Worm (Caenorhabditis elegans): ENCODE results near the gene T07G12.2.

T07G12.2 gene

DNA sequence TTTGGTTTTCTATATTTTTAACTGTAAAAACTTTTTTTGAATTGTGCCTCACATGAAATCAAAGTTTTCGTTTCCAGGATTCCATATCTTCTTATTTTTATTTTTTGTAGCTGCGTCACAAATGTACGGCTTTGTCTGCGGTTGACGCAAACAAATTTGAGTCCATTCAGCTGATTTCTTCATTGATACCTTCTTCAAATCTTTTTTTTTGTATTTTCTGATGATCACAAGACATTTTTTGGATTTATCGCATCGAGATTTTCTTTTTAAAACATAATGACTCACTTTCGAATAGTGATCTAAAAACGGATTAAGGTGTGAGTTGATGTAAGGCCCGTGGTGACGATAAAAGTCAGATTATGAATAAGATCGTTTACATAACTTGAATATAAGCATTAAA, 11.9 kb upstream of the T07G12.2 start:
- no peak for TF ChIP-seq zip-8 (tag; optimal IDR thresholded peaks at IDR 0.05)
- TF ChIP-seq ham-2 (GFP tag; optimal IDR thresholded peaks at IDR 0.05), result no peak
- TF ChIP-seq flh-1 (GFP tag; optimal IDR thresholded peaks at IDR 0.05), result no peak

DNA sequence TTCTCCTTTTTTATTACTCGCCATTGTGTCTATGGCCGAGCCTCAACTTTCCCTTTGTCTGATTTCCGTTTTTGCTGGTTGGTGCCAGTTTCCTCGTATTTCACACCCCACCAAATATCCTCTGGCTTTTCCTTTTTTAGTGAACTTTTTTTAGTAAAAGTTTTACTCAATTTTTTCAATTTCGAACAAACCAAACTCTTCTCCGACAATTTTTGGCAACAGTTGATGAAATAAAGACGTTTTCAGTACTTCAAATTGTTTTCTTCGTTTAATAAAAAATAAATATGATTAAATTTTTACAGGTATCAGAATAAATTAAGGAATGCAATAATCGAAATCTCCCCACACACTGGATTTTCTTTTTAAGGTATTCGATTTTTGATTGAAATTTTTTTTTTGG, 9.4 kb upstream of the T07G12.2 start, which contains the start of gene cal-4:
TSS of gene cal-4 (plus strand) at position 301 of the 400 bp plus-strand sequence.
- TF ChIP-seq sem-2 (GFP tag; optimal IDR thresholded peaks at IDR 0.05) (no peak), cnd-1 (tag; optimal IDR thresholded peaks at IDR 0.05) (no peak), nhr-76 (tag; optimal IDR thresholded peaks at IDR 0.05) (no peak), elt-3 (tag; optimal IDR thresholded peaks at IDR 0.05) (no peak), M03D4.4 (tag; optimal IDR thresholded peaks at IDR 0.05) (no peak), unc-39 (tag; optimal IDR thresholded peaks at IDR 0.05) (no peak), mab-5 (tag; optimal IDR thresholded peaks at IDR 0.05) (no peak), ceh-39 (tag; optimal IDR thresholded peaks at IDR 0.05) (no peak), flh-1 (GFP tag; optimal IDR thresholded peaks at IDR 0.05) (no peak), mls-2 (tag; optimal IDR thresholded peaks at IDR 0.05) (no peak), mep-1 (tag; optimal IDR thresholded peaks at IDR 0.05) (no peak), ceh-43 (GFP tag; optimal IDR thresholded peaks at IDR 0.05) (no peak), unc-120 (tag; optimal IDR thresholded peaks at IDR 0.05; ENCODE audit: poor library complexity, severe bottlenecking) (no peak)

DNA sequence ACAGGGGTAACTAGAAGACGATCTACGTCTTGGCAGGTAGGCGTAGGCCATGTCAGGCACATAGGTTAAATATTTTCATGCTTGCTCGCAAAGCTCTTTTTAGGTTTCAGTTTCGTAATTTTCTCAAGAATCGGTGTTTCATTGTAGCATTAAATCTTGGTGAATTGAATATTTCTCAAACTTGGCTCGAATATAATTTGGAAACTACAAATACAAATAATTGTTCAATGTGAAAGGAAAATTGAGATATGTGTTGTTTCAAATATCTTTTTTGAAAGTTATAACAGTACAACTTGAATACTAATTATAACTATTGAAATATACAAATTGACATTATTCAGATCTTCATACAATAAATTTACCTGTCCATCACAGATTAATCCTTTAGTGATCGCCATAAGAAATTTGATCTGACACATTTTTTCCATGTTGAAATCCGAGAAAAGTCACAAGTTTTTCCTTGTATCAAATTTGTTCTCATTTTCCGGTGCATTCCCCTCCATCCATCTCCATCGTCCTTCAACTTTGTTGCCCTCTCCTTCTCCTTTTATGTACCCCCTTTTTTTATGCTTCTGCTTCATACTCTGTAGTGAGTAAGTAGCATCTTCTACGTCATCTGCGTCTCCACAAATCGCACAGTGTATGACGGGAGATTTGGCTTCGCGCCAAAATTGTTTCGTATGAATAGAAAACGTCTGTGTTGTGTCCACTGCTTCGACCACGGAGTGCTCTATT, 6.2 kb upstream of the T07G12.2 start, which contains the start of gene C02F4.5:
TSS of gene C02F4.5 (minus strand) at position 51 of the 735 bp plus-strand sequence.
- TF ChIP-seq snpc-4 (tag; optimal IDR thresholded peaks at IDR 0.05), result no peak
- no peak for TF ChIP-seq bed-3 (GFP tag; optimal IDR thresholded peaks at IDR 0.05)
- no peak for TF ChIP-seq sem-2 (GFP tag; optimal IDR thresholded peaks at IDR 0.05)
- no peak for TF ChIP-seq ceh-43 (GFP tag; optimal IDR thresholded peaks at IDR 0.05)
- no peak for TF ChIP-seq lin-13 (tag; optimal IDR thresholded peaks at IDR 0.05)
- no peak for TF ChIP-seq sptf-1 (tag; optimal IDR thresholded peaks at IDR 0.05)
- TF ChIP-seq ceh-39 (tag; optimal IDR thresholded peaks at IDR 0.05), result no peak
- TF ChIP-seq flh-1 (GFP tag; optimal IDR thresholded peaks at IDR 0.05), result no peak
- no peak for TF ChIP-seq cnd-1 (tag; optimal IDR thresholded peaks at IDR 0.05)
- no peak for TF ChIP-seq ces-1 (GFP tag; optimal IDR thresholded peaks at IDR 0.05)

DNA sequence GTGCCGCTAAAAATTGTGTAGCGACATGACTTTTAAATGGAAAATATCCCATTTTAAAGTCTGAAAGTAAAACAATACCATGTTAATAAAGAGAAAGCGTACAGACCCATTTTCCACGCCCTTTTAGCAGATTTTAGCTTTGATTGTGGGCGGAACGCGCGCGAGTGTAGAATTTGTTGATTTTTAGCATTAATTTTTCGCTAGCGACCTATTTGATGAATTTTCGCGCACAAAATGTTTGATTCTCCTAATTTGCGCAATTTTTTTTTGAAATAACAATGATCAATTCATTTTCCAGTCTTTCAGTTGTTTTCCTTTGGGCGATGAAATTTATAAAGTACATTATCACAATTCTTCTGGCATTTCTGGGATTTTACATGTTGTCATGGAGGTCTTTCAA, 3.1 kb downstream of the T07G12.2 start, which contains the start of gene T07G12.3:
TSS of gene T07G12.3 (plus strand) at position 301 of the 400 bp plus-strand sequence.
- TF ChIP-seq sptf-1 (tag; optimal IDR thresholded peaks at IDR 0.05) (no peak), nhr-237 (tag; optimal IDR thresholded peaks at IDR 0.05) (no peak), nhr-12 (tag; optimal IDR thresholded peaks at IDR 0.05) (no peak), nhr-2 (tag; optimal IDR thresholded peaks at IDR 0.05) (no peak), nhr-76 (tag; optimal IDR thresholded peaks at IDR 0.05) (no peak), ham-2 (GFP tag; optimal IDR thresholded peaks at IDR 0.05) (no peak), ces-1 (GFP tag; optimal IDR thresholded peaks at IDR 0.05) (no peak), drap-1 (GFP tag; optimal IDR thresholded peaks at IDR 0.05) (no peak), cnd-1 (tag; optimal IDR thresholded peaks at IDR 0.05) (no peak), lsy-2 (tag; optimal IDR thresholded peaks at IDR 0.05) (no peak), snpc-4 (tag; optimal IDR thresholded peaks at IDR 0.05) (no peak), elt-3 (tag; optimal IDR thresholded peaks at IDR 0.05) (no peak), mab-5 (tag; optimal IDR thresholded peaks at IDR 0.05) (no peak), nhr-28 (tag; optimal IDR thresholded peaks at IDR 0.05) (no peak), unc-39 (tag; optimal IDR thresholded peaks at IDR 0.05) (no peak), tbx-8 (GFP tag; optimal IDR thresholded peaks at IDR 0.05) (no peak), zip-8 (tag; optimal IDR thresholded peaks at IDR 0.05) (no peak), ceh-39 (tag; optimal IDR thresholded peaks at IDR 0.05) (no peak)

DNA sequence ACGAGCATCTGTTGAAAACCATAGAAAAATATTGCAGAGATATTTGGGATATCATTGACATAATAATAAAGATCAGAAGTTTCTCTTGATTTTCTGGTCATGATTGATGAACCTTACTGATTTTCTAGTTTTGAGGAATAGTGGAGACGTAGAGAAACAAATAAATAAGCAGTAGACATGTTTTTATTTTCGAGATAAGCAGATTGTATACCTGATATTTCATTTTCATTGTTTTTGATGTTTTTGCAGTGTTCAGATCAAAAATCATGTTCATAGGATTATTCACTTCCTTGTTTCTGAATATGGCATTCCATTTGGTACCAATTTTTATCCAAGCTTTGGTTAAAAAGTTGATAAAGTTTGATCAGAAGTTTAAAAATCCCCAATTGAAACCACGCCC, 8.1 kb downstream of the T07G12.2 start, which contains the start of gene T07G12.4:
TSS of gene T07G12.4 (minus strand) at position 101 of the 400 bp plus-strand sequence.
- TF ChIP-seq elt-3 (tag; optimal IDR thresholded peaks at IDR 0.05), result no peak
- TF ChIP-seq sptf-1 (tag; optimal IDR thresholded peaks at IDR 0.05), result no peak
- no peak for TF ChIP-seq nhr-76 (tag; optimal IDR thresholded peaks at IDR 0.05)
- TF ChIP-seq nhr-237 (tag; optimal IDR thresholded peaks at IDR 0.05), result no peak
- no peak for TF ChIP-seq blmp-1 (tag; optimal IDR thresholded peaks at IDR 0.05)
- no peak for TF ChIP-seq mab-5 (tag; optimal IDR thresholded peaks at IDR 0.05)

DNA sequence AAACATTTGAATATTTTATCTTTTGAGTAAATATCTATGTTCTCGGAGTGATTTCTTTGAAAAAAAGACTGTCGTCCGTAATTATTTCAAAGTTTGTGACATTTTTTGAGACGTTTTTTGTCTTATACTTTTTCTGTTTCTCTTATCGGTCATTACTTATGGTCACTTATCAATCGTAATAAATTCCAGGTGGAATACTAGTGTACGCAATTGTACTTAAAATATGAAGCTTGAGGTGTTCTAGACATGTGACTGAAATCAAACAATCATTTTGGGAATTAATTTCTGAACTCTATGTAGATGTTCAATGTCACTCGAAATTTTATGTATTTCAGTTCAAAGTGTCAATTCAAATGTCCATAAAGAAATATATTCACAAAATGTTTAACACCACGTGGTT, 11.8 kb downstream of the T07G12.2 start:
- TF ChIP-seq flh-1 (GFP tag; optimal IDR thresholded peaks at IDR 0.05) (no peak), cnd-1 (tag; optimal IDR thresholded peaks at IDR 0.05) (no peak), mab-5 (tag; optimal IDR thresholded peaks at IDR 0.05) (no peak), nhr-28 (tag; optimal IDR thresholded peaks at IDR 0.05) (no peak), nhr-2 (tag; optimal IDR thresholded peaks at IDR 0.05) (no peak)
